Worm (Caenorhabditis elegans): ENCODE data around the gene srv-4.
A peak's percentile ranks its signal among the peaks of the same experiment; 100 is the strongest.

The srv-4 gene

DNA sequence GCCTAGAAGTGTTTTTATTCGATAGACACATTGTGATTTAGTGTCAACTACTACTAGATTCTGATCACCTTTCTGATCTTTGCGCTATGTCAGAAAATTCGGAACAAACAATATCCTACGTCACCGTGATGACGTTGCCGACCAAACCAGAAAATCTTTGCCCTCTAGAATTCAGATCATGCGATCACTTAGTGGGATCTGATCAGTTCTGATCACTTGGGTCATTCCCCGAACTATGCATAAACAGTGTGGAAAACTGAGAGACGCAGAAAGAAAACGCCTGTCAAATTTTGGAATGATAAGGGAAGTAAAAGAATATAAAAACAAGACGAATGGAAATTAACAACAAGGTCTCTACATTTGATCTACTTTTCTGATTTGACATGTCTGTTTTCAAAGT, 6.3 kb upstream of the srv-4 start, which contains the start of gene F15E6.3:
TSS of gene F15E6.3 (plus strand) at position 344 of the 400 bp plus-strand sequence.
- no peak for TF ChIP-seq nhr-47 (tag; optimal IDR thresholded peaks at IDR 0.05)
- no peak for TF ChIP-seq nhr-28 (tag; optimal IDR thresholded peaks at IDR 0.05)
- no peak for TF ChIP-seq isw-1 (GFP tag; IDR thresholded peaks at IDR 0.05)
- TF ChIP-seq unc-62 (GFP tag; optimal IDR thresholded peaks at IDR 0.05), result no peak
- TF ChIP-seq C16A3.4 (tag; optimal IDR thresholded peaks at IDR 0.05), result peak; percentile 12
- no peak for TF ChIP-seq ces-1 (GFP tag; optimal IDR thresholded peaks at IDR 0.05)
- TF ChIP-seq tlp-1 (tag; optimal IDR thresholded peaks at IDR 0.05), result no peak
- TF ChIP-seq pag-3 (tag; optimal IDR thresholded peaks at IDR 0.05; ENCODE audit: borderline replicate concordance, insufficient read depth), result no peak
- TF ChIP-seq hlh-4 (tag; optimal IDR thresholded peaks at IDR 0.05), result no peak
- TF ChIP-seq pax-3 (tag; optimal IDR thresholded peaks at IDR 0.05), result no peak
- TF ChIP-seq lsy-2 (tag; optimal IDR thresholded peaks at IDR 0.05), result peak in 1 of 2 experiments; percentile 42
- no peak for TF ChIP-seq fos-1 (tag; optimal IDR thresholded peaks at IDR 0.05)
- TF ChIP-seq aly-2 (tag; optimal IDR thresholded peaks at IDR 0.05), result no peak
- TF ChIP-seq nhr-11 (tag; optimal IDR thresholded peaks at IDR 0.05), result no peak
- TF ChIP-seq fkh-4 (tag; optimal IDR thresholded peaks at IDR 0.05; ENCODE audit: borderline replicate concordance), result no peak
- TF ChIP-seq lin-35 (GFP tag; optimal IDR thresholded peaks at IDR 0.05), result peak in 1 of 2 experiments; percentile 60
- no peak for TF ChIP-seq ceh-63 (GFP tag; optimal IDR thresholded peaks at IDR 0.05)
- no peak for TF ChIP-seq lir-3 (tag; optimal IDR thresholded peaks at IDR 0.05; ENCODE audit: poor library complexity)
- TF ChIP-seq hpl-2 (GFP tag; optimal IDR thresholded peaks at IDR 0.05), result no peak
- TF ChIP-seq nhr-237 (tag; optimal IDR thresholded peaks at IDR 0.05), result no peak
- no peak for TF ChIP-seq ztf-11 (tag; optimal IDR thresholded peaks at IDR 0.05)
- TF ChIP-seq sptf-1 (tag; optimal IDR thresholded peaks at IDR 0.05), result no peak
- TF ChIP-seq C34B4.2 (tag; optimal IDR thresholded peaks at IDR 0.05), result no peak
- TF ChIP-seq zag-1 (tag; optimal IDR thresholded peaks at IDR 0.05), result no peak
- no peak for TF ChIP-seq sox-4 (tag; optimal IDR thresholded peaks at IDR 0.05)
- TF ChIP-seq unc-30 (tag; optimal IDR thresholded peaks at IDR 0.05), result no peak
- peak; percentile 24 for TF ChIP-seq nhr-90 (tag; optimal IDR thresholded peaks at IDR 0.05; ENCODE audit: poor library complexity)
- TF ChIP-seq xbp-1 (tag; optimal IDR thresholded peaks at IDR 0.05), result peak; percentile 32
- no peak for TF ChIP-seq ceh-8 (GFP tag; optimal IDR thresholded peaks at IDR 0.05)
- peak; percentile 84 for TF ChIP-seq blmp-1 (tag; optimal IDR thresholded peaks at IDR 0.05)
- no peak for TF ChIP-seq efl-1 (optimal IDR thresholded peaks at IDR 0.05)
- no peak for TF ChIP-seq efl-1 (GFP tag; optimal IDR thresholded peaks at IDR 0.05 in 1 of 2)
- no peak for TF ChIP-seq egl-27 (tag; optimal IDR thresholded peaks at IDR 0.05)
- no peak for TF ChIP-seq fkh-10 (GFP tag; optimal IDR thresholded peaks at IDR 0.05)
- no peak for TF ChIP-seq mab-9 (GFP tag; IDR thresholded peaks at IDR 0.05)
- peak; percentile 70 for TF ChIP-seq nhr-71 (tag; optimal IDR thresholded peaks at IDR 0.05)
- no peak for TF ChIP-seq elt-2 (tag; optimal IDR thresholded peaks at IDR 0.05)
- no peak for TF ChIP-seq fkh-8 (tag; optimal IDR thresholded peaks at IDR 0.05)
- no peak for TF ChIP-seq ets-5 (GFP tag; IDR thresholded peaks at IDR 0.05)
- TF ChIP-seq C04F5.9 (tag; optimal IDR thresholded peaks at IDR 0.05), result no peak
- no peak for TF ChIP-seq ceh-88 (GFP tag; IDR thresholded peaks at IDR 0.05)
- TF ChIP-seq mep-1 (tag; optimal IDR thresholded peaks at IDR 0.05), result no peak
- no peak for TF ChIP-seq lin-13 (GFP tag; optimal IDR thresholded peaks at IDR 0.05)
- no peak for TF ChIP-seq irx-1 (tag; optimal IDR thresholded peaks at IDR 0.05)
- no peak for TF ChIP-seq lin-14 (GFP tag; optimal IDR thresholded peaks at IDR 0.05)
- TF ChIP-seq mdl-1 (tag; optimal IDR thresholded peaks at IDR 0.05), result peak in 1 of 2 experiments; percentile 66
- TF ChIP-seq ama-1 (optimal IDR thresholded peaks at IDR 0.05), result no peak
- TF ChIP-seq unc-130 (tag; optimal IDR thresholded peaks at IDR 0.05), result peak; percentile 39
- TF ChIP-seq F16B12.6 (tag; optimal IDR thresholded peaks at IDR 0.05), result no peak
- no peak for TF ChIP-seq pqm-1 (tag; optimal IDR thresholded peaks at IDR 0.05)
- peak; percentile 46 for TF ChIP-seq tbx-2 (tag; optimal IDR thresholded peaks at IDR 0.05)
- no peak for TF ChIP-seq skn-1 (tag; optimal IDR thresholded peaks at IDR 0.05)
- no peak for TF ChIP-seq nhr-12 (tag; optimal IDR thresholded peaks at IDR 0.05)
- TF ChIP-seq nhr-19 (GFP tag; conservative IDR thresholded peaks at IDR 0.05), result peak; percentile 40
- TF ChIP-seq ceh-90 (tag; optimal IDR thresholded peaks at IDR 0.05), result no peak
